Fruit fly (Drosophila melanogaster) whole organism, embryonic: ENCODE data around the gene galla-2.
A peak's percentile ranks its signal among the peaks of the same experiment; 100 is the strongest.

Experiments
- CG10959 ChIP-seq: fragments of 200-800 bp; sonication (Bioruptor generic); IDR thresholded peaks from 2 replicates; pipeline ENCODE4 v1.3.6; 2022; ENCODE audit warnings: missing biosample characterization, missing genetic modification characterization
- CG11247 ChIP-seq: fragments of 200-800 bp; sonication (Bioruptor generic); IDR thresholded peaks from 2 replicates; pipeline ENCODE4 v1.3.6; 2022; ENCODE audit warnings: missing biosample characterization, missing genetic modification characterization
- CG11560 ChIP-seq: fragments of 200-800 bp; sonication (Bioruptor generic); IDR thresholded peaks from 3 replicates; pipeline ENCODE4 v1.3.6; 2022; ENCODE audit warnings: missing biosample characterization, missing genetic modification characterization
- CG12744 ChIP-seq: fragments of 200-800 bp; sonication (Bioruptor generic); optimal IDR thresholded peaks from 2 replicates; lab custom pipeline; 2016; ENCODE audit warnings: missing biosample characterization, missing genetic modification characterization
- CG13624 ChIP-seq: fragments of 200-800 bp; sonication (Bioruptor generic); optimal IDR thresholded peaks from 2 replicates; lab custom pipeline; 2016; ENCODE audit warnings: missing biosample characterization, missing genetic modification characterization
- CG1603 ChIP-seq: fragments of 200-800 bp; sonication (Bioruptor generic); optimal IDR thresholded peaks from 2 replicates; lab custom pipeline; 2019; ENCODE audit warnings: missing biosample characterization, mild to moderate bottlenecking, missing genetic modification characterization, moderate library complexity
- CG16813 ChIP-seq: fragments of 200-800 bp; sonication (Bioruptor generic); IDR thresholded peaks from 3 replicates; pipeline ENCODE4 v1.3.6; 2022; ENCODE audit warnings: missing biosample characterization, missing genetic modification characterization; ENCODE audit not compliant: partially characterized antibody
- CG17612 ChIP-seq: fragments of 200-800 bp; sonication (Bioruptor generic); IDR thresholded peaks from 2 replicates; pipeline ENCODE4 v1.3.6; 2022; ENCODE audit warnings: missing biosample characterization, missing genetic modification characterization
- CG17912 ChIP-seq: fragments of 200-800 bp; sonication (Bioruptor generic); optimal IDR thresholded peaks from 2 replicates; lab custom pipeline; 2018; ENCODE audit warnings: missing biosample characterization, mild to moderate bottlenecking, missing genetic modification characterization
- CG18011 ChIP-seq: fragments of 200-800 bp; sonication (Bioruptor generic); optimal IDR thresholded peaks from 2 replicates; lab custom pipeline; 2017; ENCODE audit warnings: missing biosample characterization, missing genetic modification characterization, mild to moderate bottlenecking, moderate library complexity, missing genotype
- CG18764 ChIP-seq: fragments of 200-800 bp; sonication (Bioruptor generic); optimal IDR thresholded peaks from 3 replicates; lab custom pipeline; 2016; ENCODE audit warnings: missing biosample characterization, missing genetic modification characterization
- CG2199 ChIP-seq: fragments of 200-800 bp; sonication (Bioruptor generic); IDR thresholded peaks from 3 replicates; pipeline ENCODE4 v1.3.6; 2022; ENCODE audit warnings: missing biosample characterization, missing genetic modification characterization
- CG30431 ChIP-seq: fragments of 200-800 bp; sonication (Bioruptor generic); optimal IDR thresholded peaks from 2 replicates; lab custom pipeline; 2017; ENCODE audit warnings: missing biosample characterization, missing genetic modification characterization
- CG6254 ChIP-seq: fragments of 200-800 bp; sonication (Bioruptor generic); optimal IDR thresholded peaks from 3 replicates; lab custom pipeline; 2017; ENCODE audit warnings: mild to moderate bottlenecking, missing biosample characterization, missing genetic modification reagents, missing genetic modification characterization
- CG8089 ChIP-seq: fragments of 200-800 bp; sonication (Bioruptor generic); optimal IDR thresholded peaks from 3 replicates; lab custom pipeline; 2016; ENCODE audit warnings: missing biosample characterization, missing genetic modification characterization
- CG9727 ChIP-seq: fragments of 200-800 bp; sonication (Bioruptor generic); optimal IDR thresholded peaks from 3 replicates; lab custom pipeline; 2017; ENCODE audit warnings: missing biosample characterization, mild to moderate bottlenecking, missing genetic modification characterization
- CkIIα-i1 ChIP-seq: fragments of 200-800 bp; sonication (Bioruptor generic); IDR thresholded peaks from 2 replicates; pipeline ENCODE4 v1.3.6; 2022; ENCODE audit warnings: missing biosample characterization, missing genetic modification characterization
- Dip2 ChIP-seq: fragments of 200-800 bp; sonication (Bioruptor generic); IDR thresholded peaks from 2 replicates; pipeline ENCODE4 v1.3.6; 2022; ENCODE audit warnings: missing biosample characterization, missing genetic modification characterization
- Hr3 ChIP-seq: fragments of 200-800 bp; sonication (Bioruptor generic); optimal IDR thresholded peaks from 3 replicates; lab custom pipeline; 2016; ENCODE audit warnings: missing biosample characterization, missing genetic modification characterization
- MESR4 ChIP-seq: fragments of 200-800 bp; sonication (Bioruptor generic); optimal IDR thresholded peaks from 2 replicates; lab custom pipeline; 2018; ENCODE audit warnings: missing biosample characterization, mild to moderate bottlenecking, missing genetic modification characterization, moderate library complexity
- Mes4 ChIP-seq: fragments of 200-800 bp; sonication (Bioruptor generic); optimal IDR thresholded peaks from 2 replicates; lab custom pipeline; 2016; ENCODE audit warnings: missing biosample characterization, missing genetic modification characterization
- Nf-YB ChIP-seq: fragments of 200-800 bp; sonication (Bioruptor generic); optimal IDR thresholded peaks from 3 replicates; lab custom pipeline; 2019; ENCODE audit warnings: missing biosample characterization, mild to moderate bottlenecking, missing genetic modification characterization, moderate library complexity
- Nf-YC ChIP-seq: fragments of 200-800 bp; optimal IDR thresholded peaks from 3 replicates; lab custom pipeline; 2019; ENCODE audit warnings: missing biosample characterization, mild to moderate bottlenecking, missing genetic modification characterization, moderate library complexity
- Poxn ChIP-seq: fragments of 200-800 bp; sonication (Bioruptor generic); IDR thresholded peaks from 2 replicates; pipeline ENCODE4 v1.3.6; 2022; ENCODE audit warnings: missing biosample characterization, missing genetic modification characterization
- Sry-δ ChIP-seq: fragments of 200-800 bp; sonication (Bioruptor generic); optimal IDR thresholded peaks from 2 replicates; lab custom pipeline; 2016; ENCODE audit warnings: missing biosample characterization, missing genetic modification characterization
- cato ChIP-seq: fragments of 200-800 bp; sonication (Bioruptor generic); optimal IDR thresholded peaks from 2 replicates; lab custom pipeline; 2016; ENCODE audit warnings: missing biosample characterization, missing genetic modification characterization, borderline replicate concordance
- cg ChIP-seq: fragments of 200-800 bp; sonication (Bioruptor generic); optimal IDR thresholded peaks from 3 replicates; lab custom pipeline; 2019; ENCODE audit warnings: missing biosample characterization, mild to moderate bottlenecking, missing genetic modification characterization, moderate library complexity
- chinmo ChIP-seq: fragments of 200-800 bp; sonication (Bioruptor generic); IDR thresholded peaks from 4 replicates; pipeline ENCODE4 v1.3.6; 2022; ENCODE audit warnings: missing biosample characterization, missing genetic modification characterization; ENCODE audit not compliant: partially characterized antibody
- crol ChIP-seq: fragments of 200-800 bp; sonication (Bioruptor generic); IDR thresholded peaks from 2 replicates; pipeline ENCODE4 v1.3.6; 2022; ENCODE audit warnings: missing biosample characterization, missing genetic modification characterization
- dimm ChIP-seq: fragments of 200-800 bp; sonication (Bioruptor generic); IDR thresholded peaks from 2 replicates; pipeline ENCODE4 v1.3.6; 2022; ENCODE audit warnings: missing biosample characterization, missing genetic modification characterization
- emc ChIP-seq: fragments of 200-800 bp; sonication (Bioruptor generic); optimal IDR thresholded peaks from 2 replicates; lab custom pipeline; 2016; ENCODE audit warnings: missing biosample characterization, missing genetic modification characterization
- fd102C ChIP-seq: fragments of 200-800 bp; sonication (Bioruptor generic); optimal IDR thresholded peaks from 2 replicates; lab custom pipeline; 2018; ENCODE audit warnings: missing biosample characterization, mild to moderate bottlenecking, missing genetic modification characterization, moderate library complexity
- gsb-n ChIP-seq: fragments of 200-800 bp; sonication (Bioruptor generic); optimal IDR thresholded peaks from 3 replicates; lab custom pipeline; 2018; ENCODE audit warnings: missing biosample characterization, mild to moderate bottlenecking, missing genetic modification characterization
- gt ChIP-seq: fragments of 200-800 bp; sonication (Bioruptor generic); IDR thresholded peaks from 2 replicates; pipeline ENCODE4 v1.3.6; 2022; ENCODE audit warnings: missing biosample characterization, missing genetic modification characterization
- hbn ChIP-seq: fragments of 200-800 bp; sonication (Bioruptor generic); IDR thresholded peaks from 2 replicates; pipeline ENCODE4 v1.3.6; 2022; ENCODE audit warnings: missing biosample characterization, missing genetic modification characterization; ENCODE audit not compliant: partially characterized antibody
- jumu ChIP-seq: fragments of 200-800 bp; sonication (Bioruptor generic); optimal IDR thresholded peaks from 3 replicates; lab custom pipeline; 2016; ENCODE audit warnings: missing biosample characterization, missing genetic modification characterization
- ken ChIP-seq: fragments of 200-800 bp; sonication (Bioruptor generic); IDR thresholded peaks from 3 replicates; pipeline ENCODE4 v1.3.6; 2022; ENCODE audit warnings: missing biosample characterization, missing genetic modification characterization
- nerfin-1 ChIP-seq: fragments of 200-800 bp; sonication (Bioruptor generic); optimal IDR thresholded peaks from 3 replicates; lab custom pipeline; 2019; ENCODE audit warnings: missing biosample characterization, mild to moderate bottlenecking, missing genetic modification characterization, moderate library complexity
- onecut ChIP-seq: fragments of 200-800 bp; sonication (Bioruptor generic); IDR thresholded peaks from 2 replicates; pipeline ENCODE4 v1.3.6; 2022; ENCODE audit warnings: missing biosample characterization, missing genetic modification characterization
- pan ChIP-seq, 4 experiments: fragments of >200 bp in 3 of 4; fragments of 200-800 bp in 1 of 4; sonication (Bioruptor generic) in 1 of 4; optimal IDR thresholded peaks in 3 of 4; IDR thresholded peaks in 1 of 4; 2 replicates each; pipeline versions ENCODE4 v1.3.6 to Lab custom; 2017 to 2022; ENCODE audit warnings: missing biosample characterization in 2 of 4, missing genetic modification characterization in 2 of 4, mixed read lengths in 1 of 4
- prd ChIP-seq, 3 experiments: fragments of >200 bp in 2 of 3; fragments of 200-800 bp in 1 of 3; sonication (Bioruptor generic) in 1 of 3; optimal IDR thresholded peaks in 2 of 3; IDR thresholded peaks in 1 of 3; 2 replicates in 2 of 3; 3 replicates in 1 of 3; pipeline versions ENCODE4 v1.3.6 to Lab custom; 2017 to 2022; ENCODE audit warnings: missing biosample characterization in 1 of 3, missing genetic modification characterization in 1 of 3
- pros ChIP-seq: fragments of 200-800 bp; sonication (Bioruptor generic); optimal IDR thresholded peaks from 3 replicates; lab custom pipeline; 2019; ENCODE audit warnings: missing biosample characterization, mild to moderate bottlenecking, missing genetic modification characterization, moderate library complexity
- rib ChIP-seq: fragments of 200-800 bp; sonication (Bioruptor generic); IDR thresholded peaks from 2 replicates; pipeline ENCODE4 v1.3.6; 2022; ENCODE audit warnings: missing biosample characterization, missing genetic modification characterization
- sqz ChIP-seq: fragments of 200-800 bp; sonication (Bioruptor generic); optimal IDR thresholded peaks from 3 replicates; lab custom pipeline; 2018; ENCODE audit warnings: missing biosample characterization, mild to moderate bottlenecking, missing genetic modification characterization
- zfh1 ChIP-seq: fragments of 200-800 bp; sonication (Bioruptor generic); IDR thresholded peaks from 3 replicates; pipeline ENCODE4 v1.3.6; 2022; ENCODE audit warnings: missing biosample characterization, missing genetic modification characterization

galla-2 gene

DNA sequence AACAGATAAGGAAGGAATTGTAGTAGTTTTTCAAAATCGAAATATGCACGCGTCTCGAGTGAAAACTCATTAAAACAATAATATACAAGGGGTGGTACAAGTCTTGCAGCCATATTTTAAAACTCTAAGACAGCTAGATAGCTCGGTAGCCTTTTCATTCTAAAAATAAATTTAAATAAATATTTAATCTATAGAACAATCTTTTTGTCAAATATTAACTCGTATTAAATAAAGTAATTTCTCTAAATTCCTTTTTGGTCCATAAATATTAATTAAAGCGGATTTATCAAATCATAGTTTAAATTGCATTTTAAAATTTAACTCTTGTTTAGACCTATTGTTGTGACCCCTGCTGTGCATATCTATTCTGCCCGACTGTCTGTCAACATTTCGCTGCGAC, 39.4 kb upstream of the galla-2 start (continued):
- peak; percentile 10 for TF ChIP-seq CG1603 (tag; lab: Kevin White, UChicago)

DNA sequence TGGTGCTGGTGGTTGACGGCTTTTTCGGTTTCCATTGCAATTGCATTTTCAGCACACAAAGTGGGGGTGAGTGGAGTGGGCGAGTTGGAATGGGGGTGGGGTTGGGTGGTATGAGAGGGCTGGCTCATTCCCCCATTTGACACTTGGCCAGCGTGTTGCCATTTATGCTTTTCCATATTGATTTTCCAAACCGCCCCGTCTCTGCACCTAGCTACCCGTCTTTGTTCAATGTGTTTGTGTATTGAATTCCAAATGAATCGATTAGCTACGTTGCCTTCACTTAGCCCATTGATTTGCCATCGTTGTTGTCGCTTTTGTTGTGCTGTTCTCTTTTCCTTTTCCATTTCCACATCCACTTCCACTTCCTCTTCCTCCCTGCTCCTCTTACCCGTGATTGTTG, 39.0 kb upstream of the galla-2 start:
- TF ChIP-seq CG10959 (0 out of 2 replicates have a peak, but pooled peaks have one; percentile 0), CG18011 (GFP tag; lab: Kevin White, UChicago) (no peak), Mes4 (GFP tag; lab: Kevin White, UChicago) (no peak), Hr3 (no peak), emc (GFP tag; lab: Kevin White, UChicago) (no peak), onecut (GFP tag; lab: Robert Waterston, UW) (peak; percentile 93), gsb-n (peak; percentile 36), ken (no peak), CG6254 (GFP tag; lab: Kevin White, UChicago) (no peak), CG2199 (GFP tag; lab: Robert Waterston, UW) (peak; percentile 60; the same call in 2 of the 3 replicates), CG11247 (GFP tag; lab: Robert Waterston, UW) (no peak), Dip2 (no peak), CG11560 (no peak), nerfin-1 (tag; lab: Kevin White, UChicago) (no peak), dimm (GFP tag; lab: Robert Waterston, UW) (0 out of 2 replicates have a peak, but pooled peaks have one; percentile 2), rib (GFP tag; lab: Robert Waterston, UW) (0 out of 2 replicates have a peak, but pooled peaks have one; percentile 29), crol (GFP tag; lab: Robert Waterston, UW) (peak; percentile 38), CG17912 (GFP tag; lab: Kevin White, UChicago) (no peak), cato (GFP tag; lab: Kevin White, UChicago) (no peak), fd102C (no peak), chinmo (GFP tag; lab: Robert Waterston, UW) (0 out of 4 replicates have a peak, but pooled peaks have one; percentile 31), cg (GFP tag; lab: Kevin White, UChicago) (peak; percentile 4), jumu (GFP tag; lab: Kevin White, UChicago) (no peak), Poxn (GFP tag; lab: Robert Waterston, UW) (no peak), CG12744 (GFP tag; lab: Kevin White, UChicago) (no peak), pan (optimal IDR thresholded peaks at IDR 0.05; lab: Kevin White, UChicago) (no peak), pan (GFP tag; optimal IDR thresholded peaks at IDR 0.05 in 1 of 2, IDR thresholded peaks at IDR 0.05 in 1 of 2) (peak in 1 of 2 experiments; percentile 1), pros (GFP tag; lab: Kevin White, UChicago) (peak; percentile 32)

DNA sequence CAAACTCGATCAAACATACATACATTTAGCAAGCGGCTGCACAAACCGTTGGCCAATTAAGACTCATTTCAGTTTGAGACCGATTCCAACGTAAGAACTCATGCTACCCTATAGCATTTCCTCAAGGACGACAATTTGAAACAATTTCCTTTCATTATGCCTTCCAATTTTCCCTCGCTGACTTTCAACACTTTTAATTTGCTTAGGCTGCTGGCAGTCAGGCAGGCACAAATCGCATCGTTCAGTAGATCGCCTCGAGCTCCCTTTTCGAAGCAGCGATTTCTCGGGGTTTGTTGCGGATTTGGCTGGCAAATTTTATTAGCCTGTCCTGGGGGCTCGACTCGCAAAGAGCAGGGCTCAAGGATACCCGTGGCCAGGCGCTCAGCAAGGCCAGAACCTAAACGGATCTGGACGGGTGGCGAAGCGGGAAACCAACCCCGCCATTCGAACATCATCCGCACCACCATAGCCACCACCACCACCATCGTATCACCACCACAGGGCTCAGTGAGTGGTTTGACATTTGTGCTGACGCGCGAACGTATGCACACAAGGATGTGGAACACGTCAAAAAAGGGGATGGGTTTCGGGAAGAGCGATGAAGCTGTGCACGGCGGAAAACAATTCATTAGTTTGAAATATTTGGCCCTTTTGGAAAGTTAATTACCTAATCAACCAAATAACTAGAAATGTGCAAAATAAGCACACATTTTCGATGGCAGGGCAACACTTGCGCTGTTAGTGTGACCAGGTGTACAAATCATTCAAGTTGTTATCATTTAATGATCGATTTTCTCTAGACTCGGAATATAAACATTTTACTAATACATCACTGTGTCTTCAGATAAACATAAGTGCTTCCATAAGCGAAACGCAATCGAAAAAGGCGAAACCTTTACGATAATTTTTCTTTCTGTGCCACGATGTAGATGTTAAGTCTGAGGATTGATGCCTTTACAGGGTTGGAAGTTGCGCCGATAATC, 37.9 kb upstream of the galla-2 start:
- TF ChIP-seq CG17612 (GFP tag; lab: Robert Waterston, UW) (no peak), Hr3 (peak; percentile 37), gt (GFP tag; lab: Robert Waterston, UW) (no peak), CG8089 (GFP tag; lab: Kevin White, UChicago) (peak; percentile 24), Nf-YC (tag; lab: Kevin White, UChicago) (no peak), CG18764 (GFP tag; lab: Kevin White, UChicago) (no peak), CG9727 (GFP tag; lab: Kevin White, UChicago) (peak; percentile 68), Nf-YB (GFP tag; lab: Kevin White, UChicago) (no peak), Sry-δ (GFP tag; lab: Kevin White, UChicago) (peak; percentile 4), hbn (GFP tag; lab: Robert Waterston, UW) (no peak), CG13624 (GFP tag; lab: Kevin White, UChicago) (no peak), CG30431 (peak; percentile 54), MESR4 (GFP tag; lab: Kevin White, UChicago) (no peak), CG16813 (GFP tag; lab: Robert Waterston, UW) (no peak), CkIIα-i1 (GFP tag; lab: Robert Waterston, UW) (no peak), prd (optimal IDR thresholded peaks at IDR 0.05; lab: Kevin White, UChicago) (no peak), prd (GFP tag; IDR thresholded peaks at IDR 0.05; lab: Robert Waterston, UW) (peak; percentile 30; the same call in 1 of the 3 replicates), zfh1 (GFP tag; lab: Robert Waterston, UW) (no peak), sqz (GFP tag; lab: Kevin White, UChicago) (no peak)
